Fruit fly (Drosophila melanogaster): ENCODE data around the gene hb.

The hb gene

DNA sequence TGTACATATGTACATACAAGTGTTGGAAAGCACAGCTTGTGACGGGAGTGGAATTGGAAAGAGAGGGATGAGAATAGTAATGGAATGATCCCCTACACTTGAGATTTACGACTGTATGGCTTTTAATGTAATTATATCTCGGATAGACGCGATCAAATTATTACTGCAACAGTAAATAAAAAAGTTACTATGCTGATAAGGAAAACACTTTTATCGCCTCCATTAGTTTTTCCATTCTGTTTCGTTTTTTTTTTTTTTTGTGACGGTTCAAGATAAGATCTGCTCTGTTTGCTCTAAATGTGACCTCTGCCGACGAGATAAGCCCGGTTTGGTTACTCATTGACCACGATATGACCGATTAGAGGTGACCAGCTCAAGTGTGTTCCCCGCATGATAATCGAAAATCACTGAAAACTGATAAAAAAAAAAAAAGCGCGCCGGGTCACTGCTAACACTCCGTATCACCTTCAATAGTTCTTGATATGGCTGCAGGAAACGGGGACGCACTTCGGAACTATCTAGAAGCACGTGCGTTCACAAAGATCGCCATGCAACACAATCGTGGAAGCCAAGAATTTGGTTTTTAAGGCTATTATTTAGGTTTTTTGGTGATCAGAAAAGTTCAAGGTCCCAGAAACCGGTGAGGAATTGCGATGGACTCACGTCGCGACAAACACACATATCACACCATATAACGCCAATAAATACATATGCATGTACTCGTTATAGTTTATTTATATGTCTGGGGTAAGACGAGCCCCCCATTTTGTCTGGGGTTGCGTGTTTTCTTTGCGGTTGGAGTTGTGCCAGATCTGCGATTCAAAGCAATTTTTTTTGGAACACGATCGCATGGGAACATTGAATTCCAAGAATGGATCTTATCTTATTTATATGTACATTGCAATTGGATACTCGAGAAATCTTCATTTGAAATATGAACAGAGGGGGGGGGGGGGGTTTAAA is 26.8 kb downstream of the hb start, which contains the start of gene p (continued):
- TF ChIP-seq ato (GFP tag; IDR thresholded peaks at IDR 0.05; ENCODE audit: partially characterized antibody) (no peak), insv (GFP tag; optimal IDR thresholded peaks at IDR 0.05) (peak in 1 of 2 experiments; percentile 23), HLH3B (GFP tag; IDR thresholded peaks at IDR 0.05) (peak; percentile 28; the same call in 1 of the 2 replicates), cad (GFP tag; optimal IDR thresholded peaks at IDR 0.05) (no peak), CG18764 (GFP tag; optimal IDR thresholded peaks at IDR 0.05) (peak; percentile 27), Gug (GFP tag; IDR thresholded peaks at IDR 0.05) (no peak), ATbp (GFP tag; optimal IDR thresholded peaks at IDR 0.05) (peak; percentile 42), CG11723 (GFP tag; optimal IDR thresholded peaks at IDR 0.05) (no peak), CG32767 (GFP tag; IDR thresholded peaks at IDR 0.05) (no peak), Optix (GFP tag; IDR thresholded peaks at IDR 0.05) (no peak), CG16779 (GFP tag; IDR thresholded peaks at IDR 0.05) (no peak), Lim3 (GFP tag; IDR thresholded peaks at IDR 0.05) (no peak), lmd (GFP tag; IDR thresholded peaks at IDR 0.05) (peak; percentile 17; the same call in 1 of the 2 replicates), tup (GFP tag; optimal IDR thresholded peaks at IDR 0.05) (no peak), CG3065 (GFP tag; optimal IDR thresholded peaks at IDR 0.05) (no peak), Ets65A (GFP tag) (peak; percentile 10), CkIIα-i1 (GFP tag; IDR thresholded peaks at IDR 0.05) (no peak), Dref (GFP tag; IDR thresholded peaks at IDR 0.05) (no peak), CG1024 (GFP tag; IDR thresholded peaks at IDR 0.05) (no peak), CG10959 (GFP tag; IDR thresholded peaks at IDR 0.05) (no peak), ERR (GFP tag; optimal IDR thresholded peaks at IDR 0.05) (no peak), CG6689 (GFP tag; IDR thresholded peaks at IDR 0.05) (peak; percentile 42; the same call in 1 of the 2 replicates), CG2199 (GFP tag; IDR thresholded peaks at IDR 0.05) (no peak), CG6683 (GFP tag; optimal IDR thresholded peaks at IDR 0.05) (no peak), tx (GFP tag; optimal IDR thresholded peaks at IDR 0.05) (no peak), CG7556 (GFP tag; optimal IDR thresholded peaks at IDR 0.05) (peak; percentile 61), Hr3 (GFP tag; optimal IDR thresholded peaks at IDR 0.05) (peak; percentile 25), twi (tag; optimal IDR thresholded peaks at IDR 0.05) (no peak), danr (GFP tag; IDR thresholded peaks at IDR 0.05) (no peak), al (GFP tag; IDR thresholded peaks at IDR 0.05) (no peak), H15 (GFP tag; IDR thresholded peaks at IDR 0.05) (no peak), trem (tag; optimal IDR thresholded peaks at IDR 0.05) (peak; percentile 19), zfh2 (GFP tag; optimal IDR thresholded peaks at IDR 0.05) (peak; percentile 40), Dp (GFP tag; optimal IDR thresholded peaks at IDR 0.05) (no peak), her (GFP tag; optimal IDR thresholded peaks at IDR 0.05) (peak; percentile 4), CG34376 (GFP tag; optimal IDR thresholded peaks at IDR 0.05) (peak; percentile 91), CG10267 (tag; optimal IDR thresholded peaks at IDR 0.05) (peak; percentile 77), scrt (GFP tag; optimal IDR thresholded peaks at IDR 0.05) (no peak), CG17361 (GFP tag; IDR thresholded peaks at IDR 0.05) (no peak), CG10654 (GFP tag; optimal IDR thresholded peaks at IDR 0.05) (no peak), ssp (GFP tag; IDR thresholded peaks at IDR 0.05) (no peak), cg (GFP tag; optimal IDR thresholded peaks at IDR 0.05) (no peak), HmgZ (tag; optimal IDR thresholded peaks at IDR 0.05) (peak; percentile 37), ken (GFP tag; IDR thresholded peaks at IDR 0.05) (no peak), Hr78 (GFP tag; optimal IDR thresholded peaks at IDR 0.05) (peak in 1 of 2 experiments; percentile 98), Rx (GFP tag; IDR thresholded peaks at IDR 0.05) (no peak), peb (GFP tag; IDR thresholded peaks at IDR 0.05) (no peak), CG5953 (GFP tag; IDR thresholded peaks at IDR 0.05) (peak; percentile 3; the same call in 1 of the 2 replicates), CG12391 (tag; optimal IDR thresholded peaks at IDR 0.05) (peak; percentile 17), pnt (GFP tag; optimal IDR thresholded peaks at IDR 0.05) (peak; percentile 34)

Data from whole organism, embryonic.